Worm (Caenorhabditis elegans) whole organism, L4 larva: ENCODE data around the gene M04B2.6.

ENCODE experiments used
- lin-39 ChIP-seq: fragments of 150-350 bp; optimal IDR thresholded peaks from 2 replicates; lab custom pipeline; 2014; ENCODE audit warnings: missing biosample characterization, missing genetic modification reagents, missing genetic modification characterization
- mdl-1 ChIP-seq, 2 experiments: fragments of 150-350 bp in 1 of 2; sonication (generic microtip) in 1 of 2; optimal IDR thresholded peaks; 2 replicates each; lab custom pipeline; 2014 to 2017; ENCODE audit warnings: missing biosample characterization in 2 of 2, missing genetic modification characterization in 2 of 2
- mxl-2 ChIP-seq: fragments of 200-800 bp; sonication (Bioruptor generic); conservative IDR thresholded peaks from 2 replicates; pipeline ENCODE4 v1.3.6; 2022; ENCODE audit warnings: missing genetic modification reagents, missing genetic modification characterization, missing compliant biosample characterization
- nhr-10 ChIP-seq: fragments of 150-350 bp; optimal IDR thresholded peaks from 2 replicates; lab custom pipeline; 2014; ENCODE audit warnings: missing biosample characterization, missing genetic modification characterization
- nhr-11 ChIP-seq: fragments of 150-350 bp; optimal IDR thresholded peaks from 2 replicates; lab custom pipeline; 2014; ENCODE audit warnings: missing biosample characterization, missing genetic modification characterization
- nhr-48 ChIP-seq: sonication (generic microtip); optimal IDR thresholded peaks from 2 replicates; lab custom pipeline; 2016; ENCODE audit warnings: mild to moderate bottlenecking, missing genetic modification characterization, missing compliant biosample characterization
- nhr-76 ChIP-seq: fragments of 150-350 bp; optimal IDR thresholded peaks from 2 replicates; lab custom pipeline; 2014; ENCODE audit warnings: missing biosample characterization, missing genetic modification characterization
- snpc-1.2 ChIP-seq: fragments of 200-800 bp; sonication (Bioruptor generic); IDR thresholded peaks from 2 replicates; pipeline ENCODE4 v1.3.6; 2022; ENCODE audit warnings: missing genetic modification reagents, missing genetic modification characterization, missing compliant biosample characterization
- unc-62 ChIP-seq, 3 experiments: fragments of 150-350 bp in 1 of 3; sonication (generic microtip); optimal IDR thresholded peaks in 2 of 3; peaks in 1 of 3; 1 replicate in 1 of 3; 2 replicates in 2 of 3; lab custom pipeline; 2014 to 2017; ENCODE audit warnings: missing biosample characterization in 3 of 3, missing genetic modification characterization in 3 of 3, missing genetic modification reagents in 3 of 3, missing genotype in 1 of 3
- ztf-7 ChIP-seq: fragments of 150-350 bp; optimal IDR thresholded peaks from 2 replicates; lab custom pipeline; 2014; ENCODE audit warnings: missing biosample characterization, missing genetic modification characterization

DNA sequence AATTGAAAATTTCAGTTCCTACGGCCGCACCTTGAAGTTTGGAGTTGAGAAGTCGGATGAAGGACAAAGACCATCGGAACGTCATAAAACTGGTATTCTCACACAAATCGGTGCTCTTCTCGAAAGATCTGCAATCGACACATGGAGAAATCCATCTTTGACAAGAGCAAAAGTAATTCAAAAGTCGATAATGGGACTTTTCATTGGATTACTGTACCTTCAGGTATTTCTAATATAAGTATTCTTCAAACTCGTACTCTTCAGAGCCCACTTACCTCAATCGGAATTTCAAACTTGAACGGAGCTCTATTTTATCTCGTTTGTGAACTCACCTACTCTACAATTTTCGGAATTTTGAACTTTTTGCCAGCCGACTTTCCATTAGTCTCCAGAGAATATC is 38.5 kb downstream of the M04B2.6 start:
- no peak for TF ChIP-seq snpc-1.2
- TF ChIP-seq nhr-10 (tag; lab: Kevin White, UChicago) = no peak
- TF ChIP-seq lin-39 (tag; lab: Kevin White, UChicago) = no peak
- peak in 1 of 2 experiments; percentile 87 for TF ChIP-seq unc-62 (GFP tag; optimal IDR thresholded peaks at IDR 0.05 in 1 of 2; lab: Kevin White, UChicago)
- no peak for TF ChIP-seq unc-62 (tag; optimal IDR thresholded peaks at IDR 0.05; lab: Kevin White, UChicago)
- no peak for TF ChIP-seq mdl-1 (tag; optimal IDR thresholded peaks at IDR 0.05; lab: Kevin White, UChicago)
- TF ChIP-seq nhr-76 (tag; lab: Kevin White, UChicago) = no peak
- TF ChIP-seq mxl-2 (GFP tag; lab: Robert Waterston, UW) = no peak
- TF ChIP-seq nhr-48 = no peak
- TF ChIP-seq nhr-11 (tag; lab: Kevin White, UChicago) = no peak
- no peak for TF ChIP-seq ztf-7 (tag; lab: Kevin White, UChicago)
